Fruit fly (Drosophila melanogaster) whole organism, embryonic: Measurements from ENCODE around the gene CG1324.

Experiments
- CG13775 ChIP-seq: fragments of 200-800 bp; sonication (Bioruptor generic); optimal IDR thresholded peaks from 3 replicates; lab custom pipeline; 2017; ENCODE audit warnings: missing biosample characterization, mild to moderate bottlenecking, missing genetic modification characterization
- CG16815 ChIP-seq: fragments of 200-800 bp; sonication (Bioruptor generic); optimal IDR thresholded peaks from 3 replicates; lab custom pipeline; 2017; ENCODE audit warnings: missing biosample characterization, mild to moderate bottlenecking, missing genetic modification characterization
- CG4328 ChIP-seq: fragments of 200-800 bp; sonication (Bioruptor generic); optimal IDR thresholded peaks from 3 replicates; lab custom pipeline; 2017; ENCODE audit warnings: missing biosample characterization, missing genetic modification reagents, missing genetic modification characterization
- CG6654 ChIP-seq: fragments of 200-800 bp; sonication (Bioruptor generic); optimal IDR thresholded peaks from 2 replicates; lab custom pipeline; 2017; ENCODE audit warnings: missing biosample characterization, mild to moderate bottlenecking, missing genetic modification characterization
- CG9817 ChIP-seq: fragments of 200-800 bp; sonication (Bioruptor generic); optimal IDR thresholded peaks from 2 replicates; lab custom pipeline; 2018; ENCODE audit warnings: missing biosample characterization, mild to moderate bottlenecking, missing genetic modification characterization, moderate library complexity
- Ets97D ChIP-seq: fragments of 200-800 bp; sonication (Bioruptor generic); optimal IDR thresholded peaks from 3 replicates; lab custom pipeline; 2016; ENCODE audit warnings: missing biosample characterization, missing genetic modification characterization
- Gug ChIP-seq: fragments of 200-800 bp; sonication (Bioruptor generic); IDR thresholded peaks from 4 replicates; pipeline ENCODE4 v1.3.6; 2022; ENCODE audit warnings: missing biosample characterization, missing genetic modification characterization
- bsh ChIP-seq, 2 experiments: fragments of 200-800 bp; sonication (Bioruptor generic); optimal IDR thresholded peaks; 2 replicates each; lab custom pipeline; 2017 to 2018; ENCODE audit warnings: mild to moderate bottlenecking in 2 of 2, missing biosample characterization in 2 of 2, missing genetic modification characterization in 2 of 2, moderate library complexity in 1 of 2

dm6 chrX:20690454-20690853 is 45.3 kb downstream of the CG1324 start, which contains the start of gene run:
- TF ChIP-seq CG9817 (no peak), bsh (GFP tag; optimal IDR thresholded peaks at IDR 0.05; lab: Kevin White, UChicago) (no peak), CG13775 (no peak), Ets97D (GFP tag; lab: Kevin White, UChicago) (no peak), CG4328 (GFP tag; lab: Kevin White, UChicago) (no peak), Gug (GFP tag; lab: Robert Waterston, UW) (no peak), CG6654 (no peak), CG16815 (GFP tag; lab: Kevin White, UChicago) (no peak)
